Fruit fly (Drosophila melanogaster) whole organism, embryonic: ENCODE results near the gene CG1965.

Experiments used
- Awh ChIP-seq: fragments of 200-800 bp; sonication (Bioruptor generic); IDR thresholded peaks from 2 replicates; pipeline ENCODE4, ENCODE4 v1.3.6; 2022; ENCODE audit warnings: missing biosample characterization, missing genetic modification characterization
- CG10366 ChIP-seq: fragments of 200-800 bp; sonication (Bioruptor generic); IDR thresholded peaks from 2 replicates; pipeline ENCODE4 v1.3.6; 2022; ENCODE audit warnings: missing biosample characterization, missing genetic modification characterization
- CG12236 ChIP-seq: fragments of 200-800 bp; sonication (Bioruptor generic); optimal IDR thresholded peaks from 2 replicates; lab custom pipeline; 2016; ENCODE audit warnings: missing biosample characterization, missing genetic modification characterization
- CG12769 ChIP-seq: fragments of 200-800 bp; sonication (Bioruptor generic); optimal IDR thresholded peaks from 2 replicates; lab custom pipeline; 2019; ENCODE audit warnings: missing biosample characterization, mild to moderate bottlenecking, missing genetic modification characterization, moderate library complexity
- CG12942 ChIP-seq: fragments of 200-800 bp; sonication (Bioruptor generic); optimal IDR thresholded peaks from 3 replicates; lab custom pipeline; 2016; ENCODE audit warnings: missing biosample characterization, missing genetic modification characterization
- CG14441 ChIP-seq: fragments of 200-800 bp; sonication (Bioruptor generic); IDR thresholded peaks from 2 replicates; pipeline ENCODE4 v1.3.6; 2022; ENCODE audit warnings: missing biosample characterization, missing genetic modification characterization
- CG16779 ChIP-seq: fragments of 200-800 bp; sonication (Bioruptor generic); IDR thresholded peaks from 2 replicates; pipeline ENCODE4 v1.3.6; 2022; ENCODE audit warnings: missing biosample characterization, missing genetic modification characterization
- CG2199 ChIP-seq: fragments of 200-800 bp; sonication (Bioruptor generic); IDR thresholded peaks from 3 replicates; pipeline ENCODE4 v1.3.6; 2022; ENCODE audit warnings: missing biosample characterization, missing genetic modification characterization
- CG2875 ChIP-seq: fragments of 200-800 bp; sonication (Bioruptor generic); optimal IDR thresholded peaks from 2 replicates; lab custom pipeline; 2017; ENCODE audit warnings: missing biosample characterization, mild to moderate bottlenecking, missing genetic modification characterization, missing genetic modification reagents
- CG3995 ChIP-seq: fragments of 200-800 bp; sonication (Bioruptor generic); optimal IDR thresholded peaks from 3 replicates; lab custom pipeline; 2016; ENCODE audit warnings: missing biosample characterization, missing genetic modification characterization
- CG6272 ChIP-seq: fragments of 200-800 bp; sonication (Bioruptor generic); IDR thresholded peaks from 2 replicates; pipeline ENCODE4 v1.3.6; 2022; ENCODE audit warnings: missing biosample characterization, missing genetic modification characterization
- CG6654 ChIP-seq: fragments of 200-800 bp; sonication (Bioruptor generic); optimal IDR thresholded peaks from 2 replicates; lab custom pipeline; 2017; ENCODE audit warnings: missing biosample characterization, mild to moderate bottlenecking, missing genetic modification characterization
- CG6854 ChIP-seq: fragments of 200-800 bp; sonication (Bioruptor generic); optimal IDR thresholded peaks from 3 replicates; lab custom pipeline; 2017; ENCODE audit warnings: missing biosample characterization, mild to moderate bottlenecking, missing genetic modification characterization
- CG7357 ChIP-seq: fragments of 200-800 bp; sonication (Bioruptor generic); IDR thresholded peaks from 3 replicates; pipeline ENCODE4 v1.3.6; 2022; ENCODE audit warnings: missing biosample characterization, missing genetic modification characterization
- CG7987 ChIP-seq: fragments of 200-800 bp; sonication (Bioruptor generic); optimal IDR thresholded peaks from 2 replicates; lab custom pipeline; 2018; ENCODE audit warnings: missing biosample characterization, mild to moderate bottlenecking, missing genetic modification characterization, moderate library complexity
- Drgx ChIP-seq: fragments of 200-800 bp; sonication (Bioruptor generic); IDR thresholded peaks from 2 replicates; pipeline ENCODE4 v1.3.6; 2022; ENCODE audit warnings: missing biosample characterization, missing genetic modification characterization
- Ets97D ChIP-seq: fragments of 200-800 bp; sonication (Bioruptor generic); optimal IDR thresholded peaks from 3 replicates; lab custom pipeline; 2016; ENCODE audit warnings: missing biosample characterization, missing genetic modification characterization
- Fer2 ChIP-seq: fragments of 200-800 bp; sonication (Bioruptor generic); optimal IDR thresholded peaks from 2 replicates; lab custom pipeline; 2018; ENCODE audit warnings: missing biosample characterization, mild to moderate bottlenecking, missing genetic modification characterization, moderate library complexity
- Gug ChIP-seq: fragments of 200-800 bp; sonication (Bioruptor generic); IDR thresholded peaks from 4 replicates; pipeline ENCODE4 v1.3.6; 2022; ENCODE audit warnings: missing biosample characterization, missing genetic modification characterization
- HmgZ ChIP-seq: fragments of 200-800 bp; sonication (Bioruptor generic); optimal IDR thresholded peaks from 2 replicates; lab custom pipeline; 2018; ENCODE audit warnings: missing biosample characterization, mild to moderate bottlenecking, missing genetic modification characterization
- Lpt ChIP-seq: fragments of >200 bp; optimal IDR thresholded peaks from 2 replicates; lab custom pipeline; 2018; ENCODE audit warnings: missing biosample characterization, missing genetic modification characterization
- Oaz ChIP-seq: fragments of 200-800 bp; sonication (Bioruptor generic); IDR thresholded peaks from 2 replicates; pipeline ENCODE4 v1.3.6; 2022; ENCODE audit warnings: missing biosample characterization, missing genetic modification characterization
- PHDP ChIP-seq: fragments of 200-800 bp; sonication (Bioruptor generic); optimal IDR thresholded peaks from 3 replicates; lab custom pipeline; 2018; ENCODE audit warnings: missing biosample characterization, mild to moderate bottlenecking, missing genetic modification characterization, moderate library complexity
- Sry-δ ChIP-seq: fragments of 200-800 bp; sonication (Bioruptor generic); optimal IDR thresholded peaks from 2 replicates; lab custom pipeline; 2016; ENCODE audit warnings: missing biosample characterization, missing genetic modification characterization
- Xrp1 ChIP-seq: fragments of 200-800 bp; sonication (Bioruptor generic); IDR thresholded peaks from 2 replicates; pipeline ENCODE4 v1.3.6; 2022; ENCODE audit warnings: missing biosample characterization, missing genetic modification characterization
- cad ChIP-seq: fragments of >200 bp; optimal IDR thresholded peaks from 2 replicates; lab custom pipeline; 2017; ENCODE audit warnings: missing biosample characterization, missing genetic modification characterization
- corto ChIP-seq: fragments of 200-800 bp; sonication (Bioruptor generic); optimal IDR thresholded peaks from 2 replicates; lab custom pipeline; 2016; ENCODE audit warnings: missing biosample characterization, mild to moderate bottlenecking, missing genetic modification characterization, moderate library complexity
- da ChIP-seq: fragments of 200-800 bp; sonication (Bioruptor generic); optimal IDR thresholded peaks from 2 replicates; lab custom pipeline; 2016; ENCODE audit warnings: missing biosample characterization, missing genetic modification characterization
- dan ChIP-seq: fragments of 200-800 bp; sonication (Bioruptor generic); IDR thresholded peaks from 2 replicates; pipeline ENCODE4 v1.3.6; 2022; ENCODE audit warnings: missing biosample characterization, missing genetic modification characterization
- fd64A ChIP-seq: fragments of 200-800 bp; sonication (Bioruptor generic); optimal IDR thresholded peaks from 3 replicates; lab custom pipeline; 2018; ENCODE audit warnings: missing biosample characterization, mild to moderate bottlenecking, missing genetic modification characterization
- gcm ChIP-seq: fragments of 200-800 bp; sonication (Bioruptor generic); optimal IDR thresholded peaks from 2 replicates; lab custom pipeline; 2019; ENCODE audit warnings: missing biosample characterization, mild to moderate bottlenecking, missing genetic modification characterization, moderate library complexity
- hkb ChIP-seq, 2 experiments: fragments of 200-800 bp in 1 of 2; fragments of >200 bp in 1 of 2; sonication (Bioruptor generic) in 1 of 2; IDR thresholded peaks in 1 of 2; optimal IDR thresholded peaks in 1 of 2; 2 replicates each; pipeline versions ENCODE4 v1.3.6 to Lab custom; 2017 to 2022; ENCODE audit warnings: missing biosample characterization in 1 of 2, missing genetic modification characterization in 1 of 2
- ind ChIP-seq: fragments of 200-800 bp; sonication (Bioruptor generic); optimal IDR thresholded peaks from 3 replicates; lab custom pipeline; 2016; ENCODE audit warnings: missing biosample characterization, missing genetic modification characterization
- kni ChIP-seq: fragments of 200-800 bp; sonication (Bioruptor generic); optimal IDR thresholded peaks from 3 replicates; lab custom pipeline; 2017; ENCODE audit warnings: mild to moderate bottlenecking, missing biosample characterization, missing genetic modification reagents, missing genetic modification characterization
- org-1 ChIP-seq: fragments of 200-800 bp; sonication (Bioruptor generic); optimal IDR thresholded peaks from 2 replicates; lab custom pipeline; 2017; ENCODE audit warnings: missing biosample characterization, missing genetic modification characterization
- pros ChIP-seq: fragments of 200-800 bp; sonication (Bioruptor generic); optimal IDR thresholded peaks from 3 replicates; lab custom pipeline; 2019; ENCODE audit warnings: missing biosample characterization, mild to moderate bottlenecking, missing genetic modification characterization, moderate library complexity
- scrt ChIP-seq: fragments of 200-800 bp; sonication (Bioruptor generic); optimal IDR thresholded peaks from 2 replicates; lab custom pipeline; 2018; ENCODE audit warnings: missing biosample characterization, mild to moderate bottlenecking, missing genetic modification characterization, moderate library complexity
- sd ChIP-seq: fragments of 200-800 bp; sonication (Bioruptor generic); optimal IDR thresholded peaks from 3 replicates; lab custom pipeline; 2018; ENCODE audit warnings: missing biosample characterization, mild to moderate bottlenecking, missing genetic modification characterization, moderate library complexity
- sens ChIP-seq: fragments of 200-800 bp; sonication (Bioruptor generic); peaks from one replicate; lab custom pipeline; 2016; ENCODE audit warnings: missing biosample characterization, missing genetic modification characterization
- sens-2 ChIP-seq: fragments of 200-800 bp; sonication (Bioruptor generic); IDR thresholded peaks from 2 replicates; pipeline ENCODE4 v1.3.6; 2022; ENCODE audit warnings: missing biosample characterization, missing genetic modification characterization
- seq ChIP-seq: fragments of 200-800 bp; sonication (Bioruptor generic); IDR thresholded peaks from 2 replicates; pipeline ENCODE4 v1.3.6; 2022; ENCODE audit warnings: missing biosample characterization, missing genetic modification characterization
- so ChIP-seq: fragments of 200-800 bp; sonication (Bioruptor generic); IDR thresholded peaks from 3 replicates; pipeline ENCODE4 v1.3.6; 2022; ENCODE audit warnings: missing biosample characterization, missing genetic modification characterization
- sqz ChIP-seq: fragments of 200-800 bp; sonication (Bioruptor generic); optimal IDR thresholded peaks from 3 replicates; lab custom pipeline; 2018; ENCODE audit warnings: missing biosample characterization, mild to moderate bottlenecking, missing genetic modification characterization
- z ChIP-seq: fragments of 200-800 bp; sonication (Bioruptor generic); IDR thresholded peaks from 3 replicates; pipeline ENCODE4 v1.3.6; 2022; ENCODE audit warnings: missing biosample characterization, missing genetic modification characterization
- zfh1 ChIP-seq: fragments of 200-800 bp; sonication (Bioruptor generic); IDR thresholded peaks from 3 replicates; pipeline ENCODE4 v1.3.6; 2022; ENCODE audit warnings: missing biosample characterization, missing genetic modification characterization

CG1965 gene

dm6 chr3R:7102853-7103833 lies 35.9 kb downstream of the CG1965 start (continued):
- TF ChIP-seq gcm (GFP tag; lab: Kevin White, UChicago) (peak; percentile 89), seq (GFP tag; lab: Robert Waterston, UW) (peak; percentile 70), scrt (GFP tag; lab: Kevin White, UChicago) (peak; percentile 51), Drgx (GFP tag; lab: Robert Waterston, UW) (0 out of 2 replicates have a peak, but pooled peaks have one; percentile 16), z (GFP tag; lab: Robert Waterston, UW) (peak; percentile 78)

dm6 chr3R:7104308-7104707 lies 37.1 kb downstream of the CG1965 start:
- TF ChIP-seq corto (no peak), CG16779 (no peak), Xrp1 (GFP tag; lab: Robert Waterston, UW) (no peak), sens (GFP tag; lab: Kevin White, UChicago) (peak; percentile 70), Ets97D (GFP tag; lab: Kevin White, UChicago) (no peak), zfh1 (GFP tag; lab: Robert Waterston, UW) (0 out of 3 replicates have a peak, but pooled peaks have one; percentile 21), pros (GFP tag; lab: Kevin White, UChicago) (peak; percentile 75), CG2199 (0 out of 3 replicates have a peak, but pooled peaks have one; percentile 16), sqz (GFP tag; lab: Kevin White, UChicago) (peak; percentile 29), CG14441 (GFP tag; lab: Robert Waterston, UW) (no peak), sd (tag; lab: Kevin White, UChicago) (peak; percentile 7), CG3995 (GFP tag; lab: Kevin White, UChicago) (no peak)
- TF ChIP-seq, all 482 proteins: peak for 6

DNA sequence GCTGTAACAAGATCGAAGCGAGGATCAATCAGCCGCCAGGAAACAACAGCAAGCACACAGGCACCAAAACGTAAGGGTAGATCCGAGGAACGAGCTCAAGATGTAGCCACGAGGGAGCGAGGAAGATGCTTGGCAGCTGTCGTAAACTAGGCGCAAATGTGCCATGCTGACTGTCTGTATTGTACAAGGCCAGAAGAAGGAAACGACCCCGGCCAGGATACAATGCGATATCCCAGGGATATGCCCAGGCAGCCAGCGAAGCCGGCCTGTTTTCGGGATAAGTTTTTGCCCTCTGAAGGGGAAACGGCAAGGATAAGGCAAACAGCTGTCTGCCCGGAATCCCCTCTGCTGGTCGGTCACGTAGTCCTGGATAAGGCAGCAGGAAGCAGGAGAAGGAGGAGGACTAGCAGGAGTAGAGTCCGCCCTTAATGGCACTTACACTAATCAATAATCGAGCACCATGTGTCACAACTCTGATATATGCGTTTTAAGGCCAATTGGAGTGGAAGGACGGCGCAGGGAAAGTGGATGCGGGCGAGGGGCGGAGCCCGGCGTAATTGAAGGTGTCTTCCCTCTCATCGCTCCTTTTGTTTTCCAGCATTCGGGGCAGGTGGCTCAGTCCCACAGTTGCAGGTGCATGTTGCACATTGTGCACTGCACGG lies 38.4 kb downstream of the CG1965 start:
- no peak for TF ChIP-seq CG6654
- no peak for TF ChIP-seq Oaz (GFP tag; lab: Robert Waterston, UW)
- no peak for TF ChIP-seq Gug (GFP tag; lab: Robert Waterston, UW)
- TF ChIP-seq org-1 (GFP tag; lab: Kevin White, UChicago) = no peak
- peak; percentile 30 for TF ChIP-seq da
- no peak for TF ChIP-seq CG6272 (GFP tag; lab: Robert Waterston, UW)
- no peak for TF ChIP-seq Sry-δ (GFP tag; lab: Kevin White, UChicago)
- peak; percentile 50 for TF ChIP-seq kni
- no peak for TF ChIP-seq CG2875 (GFP tag; lab: Kevin White, UChicago)
- TF ChIP-seq Awh (GFP tag; lab: Robert Waterston, UW) = no peak
- TF ChIP-seq CG6854 (GFP tag; lab: Kevin White, UChicago) = no peak
- no peak for TF ChIP-seq CG12236 (GFP tag; lab: Kevin White, UChicago)
- no peak for TF ChIP-seq so (GFP tag; lab: Robert Waterston, UW)
- no peak for TF ChIP-seq HmgZ
- no peak for TF ChIP-seq CG10366 (GFP tag; lab: Robert Waterston, UW)
- no peak for TF ChIP-seq CG12942
- TF ChIP-seq Fer2 (tag; lab: Kevin White, UChicago) = no peak
- no peak for TF ChIP-seq hkb (optimal IDR thresholded peaks at IDR 0.05; lab: Kevin White, UChicago)
- TF ChIP-seq hkb (GFP tag; IDR thresholded peaks at IDR 0.05; lab: Robert Waterston, UW) = no peak
- peak; percentile 70 for TF ChIP-seq sens (GFP tag; lab: Kevin White, UChicago)
- TF ChIP-seq Lpt (GFP tag; lab: Kevin White, UChicago) = no peak
- TF ChIP-seq sens-2 (GFP tag; lab: Robert Waterston, UW) = no peak
- no peak for TF ChIP-seq dan (GFP tag; lab: Robert Waterston, UW)
- TF ChIP-seq ind = no peak
- peak; percentile 49 for TF ChIP-seq cad (GFP tag; lab: Kevin White, UChicago)
- TF ChIP-seq CG12769 (tag; lab: Kevin White, UChicago) = no peak
- no peak for TF ChIP-seq CG7987 (GFP tag; lab: Kevin White, UChicago)
- no peak for TF ChIP-seq PHDP (tag; lab: Kevin White, UChicago)
- no peak for TF ChIP-seq fd64A (GFP tag; lab: Kevin White, UChicago)
- TF ChIP-seq CG7357 (GFP tag; lab: Robert Waterston, UW) = no peak
